Fruit fly (Drosophila melanogaster): ENCODE measurements around the gene Zw10.
A peak's percentile ranks its signal among the peaks of the same experiment; 100 is the strongest.

Gene Zw10

dm6 chrX:2581793-2582503, 22.0 kb upstream of the Zw10 start (continued):
- peak; percentile 50 for TF ChIP-seq Gug (GFP tag; IDR thresholded peaks at IDR 0.05)
- no peak for TF ChIP-seq dac (GFP tag; optimal IDR thresholded peaks at IDR 0.05)
- no peak for TF ChIP-seq CG10631 (GFP tag; optimal IDR thresholded peaks at IDR 0.05)
- no peak for TF ChIP-seq Lpt (GFP tag; optimal IDR thresholded peaks at IDR 0.05)
- TF ChIP-seq esn (GFP tag; optimal IDR thresholded peaks at IDR 0.05), result peak; percentile 28
- TF ChIP-seq CG6163 (GFP tag; IDR thresholded peaks at IDR 0.05), result peak; percentile 62; the same call in 2 of the 3 replicates
- TF ChIP-seq Met (GFP tag; optimal IDR thresholded peaks at IDR 0.05), result peak; percentile 28
- TF ChIP-seq CG7368 (GFP tag; optimal IDR thresholded peaks at IDR 0.05), result peak; percentile 39

dm6 chrX:2585055-2585715, 18.8 kb upstream of the Zw10 start, which contains the start of gene CG13760:
Gene CG13760, minus strand, starts transcription at chrX:2585699.
- peak; percentile 6 for TF ChIP-seq cyc (GFP tag; optimal IDR thresholded peaks at IDR 0.05)
- peak; percentile 20 for TF ChIP-seq Hr4 (GFP tag; optimal IDR thresholded peaks at IDR 0.05)
- no peak for TF ChIP-seq CG10631 (GFP tag; optimal IDR thresholded peaks at IDR 0.05)
- peak; percentile 57 for TF ChIP-seq Eip78C (GFP tag)
- peak; percentile 14 for TF ChIP-seq CG3919 (GFP tag; optimal IDR thresholded peaks at IDR 0.05)

dm6 chrX:2585716-2586082, 18.3 kb upstream of the Zw10 start, which contains the start of gene wds:
Gene wds, plus strand, starts transcription at chrX:2585980.
- TF ChIP-seq svp (GFP tag), result peak; percentile 22
- peak; percentile 14 for TF ChIP-seq Eip78C (GFP tag)
- TF ChIP-seq ss (GFP tag; optimal IDR thresholded peaks at IDR 0.05), result no peak
- no peak for TF ChIP-seq Lpt (GFP tag; optimal IDR thresholded peaks at IDR 0.05)
- TF ChIP-seq Met (GFP tag; optimal IDR thresholded peaks at IDR 0.05), result no peak
- no peak for TF ChIP-seq Gug (GFP tag; IDR thresholded peaks at IDR 0.05)

dm6 chrX:2588415-2589411, 15.3 kb upstream of the Zw10 start, which contains the start of gene egh:
Gene egh, plus strand, starts transcription at chrX:2588503.
- TF ChIP-seq CG6163 (GFP tag; IDR thresholded peaks at IDR 0.05), result peak; percentile 87
- peak; percentile 90 for TF ChIP-seq svp (GFP tag)
- TF ChIP-seq OdsH (GFP tag; optimal IDR thresholded peaks at IDR 0.05), result peak; percentile 70
- peak; percentile 67 for TF ChIP-seq CG10631 (GFP tag; optimal IDR thresholded peaks at IDR 0.05)
- peak; percentile 76 for TF ChIP-seq CG6792 (GFP tag; optimal IDR thresholded peaks at IDR 0.05)
- TF ChIP-seq acj6 (GFP tag; optimal IDR thresholded peaks at IDR 0.05), result peak; percentile 67
- TF ChIP-seq CG11902 (GFP tag; optimal IDR thresholded peaks at IDR 0.05), result peak; percentile 60
- TF ChIP-seq Eip75B (GFP tag; optimal IDR thresholded peaks at IDR 0.05), result peak; percentile 74
- TF ChIP-seq Sox15 (GFP tag; optimal IDR thresholded peaks at IDR 0.05), result peak; percentile 23
- TF ChIP-seq fd85E (GFP tag; optimal IDR thresholded peaks at IDR 0.05), result peak; percentile 9
- TF ChIP-seq fd59A (GFP tag; optimal IDR thresholded peaks at IDR 0.05), result no peak
- TF ChIP-seq CG9139 (GFP tag; optimal IDR thresholded peaks at IDR 0.05), result peak; percentile 55
- peak; percentile 69 for TF ChIP-seq CG31627 (GFP tag; optimal IDR thresholded peaks at IDR 0.05)
- TF ChIP-seq CG6808 (GFP tag; optimal IDR thresholded peaks at IDR 0.05), result peak; percentile 60
- TF ChIP-seq CG10669 (GFP tag; optimal IDR thresholded peaks at IDR 0.05), result peak; percentile 70
- no peak for TF ChIP-seq CG3032 (tag; optimal IDR thresholded peaks at IDR 0.05)
- peak; percentile 92 for TF ChIP-seq eg (GFP tag; IDR thresholded peaks at IDR 0.05)
- TF ChIP-seq Hr38 (GFP tag; optimal IDR thresholded peaks at IDR 0.05), result no peak
- peak; percentile 36 for TF ChIP-seq dac (GFP tag; optimal IDR thresholded peaks at IDR 0.05)
- no peak for TF ChIP-seq fkh (GFP tag; optimal IDR thresholded peaks at IDR 0.05)
- peak; percentile 86 for TF ChIP-seq CG15336 (GFP tag; IDR thresholded peaks at IDR 0.05)
- no peak for TF ChIP-seq Ets96B (tag; optimal IDR thresholded peaks at IDR 0.05)
- peak; percentile 75 for TF ChIP-seq Sox14 (GFP tag; optimal IDR thresholded peaks at IDR 0.05)
- peak; percentile 41 for TF ChIP-seq CG8319 (GFP tag; optimal IDR thresholded peaks at IDR 0.05)
- peak; percentile 67 to 74 for TF ChIP-seq ss (GFP tag; optimal IDR thresholded peaks at IDR 0.05)
- peak; percentile 71 for TF ChIP-seq esn (GFP tag; optimal IDR thresholded peaks at IDR 0.05)
- peak; percentile 82 for TF ChIP-seq Gug (GFP tag; IDR thresholded peaks at IDR 0.05)
- TF ChIP-seq Sox102F (GFP tag; optimal IDR thresholded peaks at IDR 0.05), result peak; percentile 76
- TF ChIP-seq Ets21C (GFP tag; optimal IDR thresholded peaks at IDR 0.05), result peak; percentile 65
- TF ChIP-seq CG6276 (GFP tag; optimal IDR thresholded peaks at IDR 0.05), result peak; percentile 82
- peak; percentile 74 for TF ChIP-seq Hr39 (GFP tag; optimal IDR thresholded peaks at IDR 0.05)
- peak; percentile 85 for TF ChIP-seq pdm3 (GFP tag; optimal IDR thresholded peaks at IDR 0.05)
- no peak for TF ChIP-seq Eip93F (GFP tag; optimal IDR thresholded peaks at IDR 0.05)
- TF ChIP-seq Eip78C (GFP tag), result peak; percentile 91

All from whole organism, prepupa.